Fruit fly (Drosophila melanogaster) whole organism, embryonic: ENCODE data around the gene CG14511.
A peak's percentile ranks its signal among the peaks of the same experiment; 100 is the strongest.

Source experiments
- CG10431 ChIP-seq: fragments of 200-800 bp; sonication (Bioruptor generic); optimal IDR thresholded peaks from 3 replicates; lab custom pipeline; 2018; ENCODE audit warnings: missing biosample characterization, mild to moderate bottlenecking, missing genetic modification characterization
- CG10565 ChIP-seq: fragments of 200-800 bp; sonication (Bioruptor generic); optimal IDR thresholded peaks from 3 replicates; lab custom pipeline; 2016; ENCODE audit warnings: missing biosample characterization, mild to moderate bottlenecking, missing genetic modification characterization
- CG10959 ChIP-seq: fragments of 200-800 bp; sonication (Bioruptor generic); IDR thresholded peaks from 2 replicates; pipeline ENCODE4 v1.3.6; 2022; ENCODE audit warnings: missing biosample characterization, missing genetic modification characterization
- CG12155 ChIP-seq: fragments of 200-800 bp; sonication (Bioruptor generic); optimal IDR thresholded peaks from 3 replicates; lab custom pipeline; 2016; ENCODE audit warnings: missing biosample characterization, missing genetic modification characterization
- CG12219 ChIP-seq: fragments of 200-800 bp; sonication (Bioruptor generic); optimal IDR thresholded peaks from 3 replicates; lab custom pipeline; 2018; ENCODE audit warnings: missing biosample characterization, mild to moderate bottlenecking, missing genetic modification characterization
- CG1233 ChIP-seq: fragments of 200-800 bp; sonication (Bioruptor generic); optimal IDR thresholded peaks from 4 replicates; lab custom pipeline; 2018; ENCODE audit warnings: missing biosample characterization, mild to moderate bottlenecking, missing genetic modification characterization
- CG12659 ChIP-seq: fragments of 200-800 bp; sonication (Bioruptor generic); optimal IDR thresholded peaks from 3 replicates; lab custom pipeline; 2017; ENCODE audit warnings: mild to moderate bottlenecking, missing biosample characterization, missing genetic modification reagents, missing genetic modification characterization
- CG13287 ChIP-seq: fragments of 200-800 bp; sonication (Bioruptor generic); IDR thresholded peaks from 2 replicates; pipeline ENCODE4 v1.3.6; 2022; ENCODE audit warnings: missing biosample characterization, missing genetic modification characterization; ENCODE audit not compliant: partially characterized antibody
- CG14710 ChIP-seq: fragments of 200-800 bp; sonication (Bioruptor generic); optimal IDR thresholded peaks from 3 replicates; lab custom pipeline; 2019; ENCODE audit warnings: missing biosample characterization, mild to moderate bottlenecking, missing genetic modification characterization, moderate library complexity
- CG15514 ChIP-seq: fragments of 200-800 bp; sonication (Bioruptor generic); optimal IDR thresholded peaks from 3 replicates; lab custom pipeline; 2017; ENCODE audit warnings: missing biosample characterization, missing genetic modification characterization, mild to moderate bottlenecking, moderate library complexity, missing genetic modification reagents
- CG15696 ChIP-seq: fragments of 200-800 bp; sonication (Bioruptor generic); optimal IDR thresholded peaks from 2 replicates; lab custom pipeline; 2019; ENCODE audit warnings: missing biosample characterization, mild to moderate bottlenecking, missing genetic modification characterization, moderate library complexity
- CG18011 ChIP-seq: fragments of 200-800 bp; sonication (Bioruptor generic); optimal IDR thresholded peaks from 2 replicates; lab custom pipeline; 2017; ENCODE audit warnings: missing biosample characterization, missing genetic modification characterization, mild to moderate bottlenecking, moderate library complexity, missing genotype
- CG18476 ChIP-seq: fragments of 200-800 bp; sonication (Bioruptor generic); optimal IDR thresholded peaks from 2 replicates; lab custom pipeline; 2016; ENCODE audit warnings: missing biosample characterization, mild to moderate bottlenecking, missing genetic modification characterization
- CG2116 ChIP-seq: fragments of 200-800 bp; sonication (Bioruptor generic); optimal IDR thresholded peaks from 3 replicates; lab custom pipeline; 2018; ENCODE audit warnings: missing biosample characterization, mild to moderate bottlenecking, missing genetic modification characterization
- CG31365 ChIP-seq: fragments of 200-800 bp; sonication (Bioruptor generic); optimal IDR thresholded peaks from 2 replicates; lab custom pipeline; 2018; ENCODE audit warnings: missing biosample characterization, mild to moderate bottlenecking, missing genetic modification characterization
- CG32772 ChIP-seq: fragments of 200-800 bp; sonication (Bioruptor generic); IDR thresholded peaks from 2 replicates; pipeline ENCODE4 v1.3.6; 2022; ENCODE audit warnings: missing biosample characterization, missing genetic modification characterization
- CG6175 ChIP-seq: fragments of 200-800 bp; sonication (Bioruptor generic); IDR thresholded peaks from 3 replicates; pipeline ENCODE4 v1.3.6; 2022; ENCODE audit warnings: missing biosample characterization, missing genetic modification characterization
- CG6765 ChIP-seq: fragments of 200-800 bp; sonication (Bioruptor generic); optimal IDR thresholded peaks from 3 replicates; lab custom pipeline; 2017; ENCODE audit warnings: missing biosample characterization, mild to moderate bottlenecking, missing genetic modification characterization
- CG8944 ChIP-seq: fragments of 200-800 bp; sonication (Bioruptor generic); optimal IDR thresholded peaks from 3 replicates; lab custom pipeline; 2016; ENCODE audit warnings: missing biosample characterization, missing genetic modification characterization
- CG9797 ChIP-seq: fragments of 200-800 bp; sonication (Bioruptor generic); optimal IDR thresholded peaks from 3 replicates; lab custom pipeline; 2018; ENCODE audit warnings: missing biosample characterization, mild to moderate bottlenecking, missing genetic modification characterization
- CG9817 ChIP-seq: fragments of 200-800 bp; sonication (Bioruptor generic); optimal IDR thresholded peaks from 2 replicates; lab custom pipeline; 2018; ENCODE audit warnings: missing biosample characterization, mild to moderate bottlenecking, missing genetic modification characterization, moderate library complexity
- Dp ChIP-seq: fragments of 200-800 bp; sonication (Bioruptor generic); optimal IDR thresholded peaks from 2 replicates; lab custom pipeline; 2018; ENCODE audit warnings: missing biosample characterization, mild to moderate bottlenecking, missing genetic modification characterization, moderate library complexity
- Dref ChIP-seq: fragments of 200-800 bp; sonication (Bioruptor generic); IDR thresholded peaks from 2 replicates; pipeline ENCODE4 v1.3.6; 2022; ENCODE audit warnings: missing biosample characterization, missing genetic modification characterization
- HmgD ChIP-seq: fragments of 200-800 bp; sonication (Bioruptor generic); optimal IDR thresholded peaks from 3 replicates; lab custom pipeline; 2016; ENCODE audit warnings: missing biosample characterization, missing genetic modification characterization
- Jarid2 ChIP-seq: fragments of 200-800 bp; sonication (Bioruptor generic); optimal IDR thresholded peaks from 3 replicates; lab custom pipeline; 2017; ENCODE audit warnings: mild to moderate bottlenecking, missing biosample characterization, missing genetic modification reagents, missing genetic modification characterization
- Kr ChIP-seq: fragments of 200-800 bp; sonication (Bioruptor generic); optimal IDR thresholded peaks from 2 replicates; lab custom pipeline; 2017; ENCODE audit warnings: missing biosample characterization, mild to moderate bottlenecking, missing genetic modification characterization
- Lhr ChIP-seq: fragments of 200-800 bp; sonication (Bioruptor generic); optimal IDR thresholded peaks from 3 replicates; lab custom pipeline; 2017; ENCODE audit warnings: mild to moderate bottlenecking, missing biosample characterization, missing genetic modification reagents, missing genetic modification characterization
- Meics ChIP-seq: fragments of 200-800 bp; sonication (Bioruptor generic); optimal IDR thresholded peaks from 2 replicates; lab custom pipeline; 2017; ENCODE audit warnings: missing biosample characterization, mild to moderate bottlenecking, missing genetic modification characterization
- Myb ChIP-seq: fragments of 200-800 bp; sonication (Bioruptor generic); optimal IDR thresholded peaks from 2 replicates; lab custom pipeline; 2016; ENCODE audit warnings: missing biosample characterization, missing genetic modification characterization
- Neu2 ChIP-seq: fragments of 200-800 bp; sonication (Bioruptor generic); optimal IDR thresholded peaks from 3 replicates; lab custom pipeline; 2016; ENCODE audit warnings: missing biosample characterization, missing genetic modification characterization, borderline replicate concordance
- Sox100B ChIP-seq: fragments of 200-800 bp; sonication (Bioruptor generic); optimal IDR thresholded peaks from 3 replicates; lab custom pipeline; 2018; ENCODE audit warnings: missing biosample characterization, mild to moderate bottlenecking, missing genetic modification characterization
- Taf1 ChIP-seq: fragments of 200-800 bp; sonication (Bioruptor generic); IDR thresholded peaks from 2 replicates; pipeline ENCODE4 v1.3.6; 2022; ENCODE audit warnings: missing biosample characterization, missing genetic modification characterization
- Tbp ChIP-seq: fragments of >200 bp; optimal IDR thresholded peaks from 2 replicates; lab custom pipeline; 2018; ENCODE audit warnings: missing biosample characterization, missing genetic modification characterization
- Usf ChIP-seq: fragments of 200-800 bp; sonication (Bioruptor generic); optimal IDR thresholded peaks from 2 replicates; lab custom pipeline; 2017; ENCODE audit warnings: missing genotype, missing biosample characterization, missing genetic modification characterization
- ara ChIP-seq: fragments of 200-800 bp; sonication (Bioruptor generic); IDR thresholded peaks from 2 replicates; pipeline ENCODE4 v1.3.6; 2022; ENCODE audit warnings: missing biosample characterization, missing genetic modification characterization
- bab2 ChIP-seq: fragments of 200-800 bp; sonication (Bioruptor generic); optimal IDR thresholded peaks from 2 replicates; lab custom pipeline; 2016; ENCODE audit warnings: missing biosample characterization, missing genetic modification characterization
- dmrt99B ChIP-seq: fragments of 200-800 bp; sonication (Bioruptor generic); optimal IDR thresholded peaks from 2 replicates; lab custom pipeline; 2018; ENCODE audit warnings: missing biosample characterization, mild to moderate bottlenecking, missing genetic modification characterization, moderate library complexity
- ems ChIP-seq: fragments of 200-800 bp; sonication (Bioruptor generic); optimal IDR thresholded peaks from 3 replicates; lab custom pipeline; 2016; ENCODE audit warnings: missing biosample characterization, missing genetic modification characterization
- exex ChIP-seq: fragments of 200-800 bp; sonication (Bioruptor generic); optimal IDR thresholded peaks from 4 replicates; lab custom pipeline; 2018; ENCODE audit warnings: missing biosample characterization, mild to moderate bottlenecking, missing genetic modification characterization, moderate library complexity
- fd64A ChIP-seq: fragments of 200-800 bp; sonication (Bioruptor generic); optimal IDR thresholded peaks from 3 replicates; lab custom pipeline; 2018; ENCODE audit warnings: missing biosample characterization, mild to moderate bottlenecking, missing genetic modification characterization
- gfzf ChIP-seq: fragments of 200-800 bp; sonication (Bioruptor generic); optimal IDR thresholded peaks from 2 replicates; lab custom pipeline; 2016; ENCODE audit warnings: missing biosample characterization, mild to moderate bottlenecking, missing genetic modification characterization, moderate library complexity
- lbe ChIP-seq: fragments of 200-800 bp; sonication (Bioruptor generic); optimal IDR thresholded peaks from 2 replicates; lab custom pipeline; 2016; ENCODE audit warnings: missing biosample characterization, mild to moderate bottlenecking, missing genetic modification characterization
- pan ChIP-seq, 4 experiments: fragments of >200 bp in 3 of 4; fragments of 200-800 bp in 1 of 4; sonication (Bioruptor generic) in 1 of 4; optimal IDR thresholded peaks in 3 of 4; IDR thresholded peaks in 1 of 4; 2 replicates each; pipeline versions ENCODE4 v1.3.6 to Lab custom; 2017 to 2022; ENCODE audit warnings: missing biosample characterization in 2 of 4, missing genetic modification characterization in 2 of 4, mixed read lengths in 1 of 4
- phol ChIP-seq: fragments of 200-800 bp; sonication (Bioruptor generic); optimal IDR thresholded peaks from 3 replicates; lab custom pipeline; 2018; ENCODE audit warnings: missing biosample characterization, mild to moderate bottlenecking, missing genetic modification characterization, moderate library complexity
- slou ChIP-seq: fragments of 200-800 bp; sonication (Bioruptor generic); optimal IDR thresholded peaks from 3 replicates; lab custom pipeline; 2016; ENCODE audit warnings: missing biosample characterization, missing genetic modification characterization
- sna ChIP-seq: fragments of 200-800 bp; sonication (Bioruptor generic); IDR thresholded peaks from 2 replicates; pipeline ENCODE4 v1.3.6; 2022; ENCODE audit warnings: missing biosample characterization, missing genetic modification characterization; ENCODE audit not compliant: partially characterized antibody
- tll ChIP-seq, 2 experiments: fragments of 200-800 bp in 1 of 2; fragments of >200 bp in 1 of 2; sonication (Bioruptor generic) in 1 of 2; optimal IDR thresholded peaks; 2 replicates each; lab custom pipeline; 2017 to 2019; ENCODE audit warnings: missing biosample characterization in 2 of 2, missing genetic modification characterization in 2 of 2, mild to moderate bottlenecking in 1 of 2, moderate library complexity in 1 of 2
- vfl ChIP-seq: fragments of 200-800 bp; sonication (Bioruptor generic); optimal IDR thresholded peaks from 2 replicates; lab custom pipeline; 2016; ENCODE audit warnings: missing biosample characterization, missing genetic modification characterization

CG14511 gene

DNA sequence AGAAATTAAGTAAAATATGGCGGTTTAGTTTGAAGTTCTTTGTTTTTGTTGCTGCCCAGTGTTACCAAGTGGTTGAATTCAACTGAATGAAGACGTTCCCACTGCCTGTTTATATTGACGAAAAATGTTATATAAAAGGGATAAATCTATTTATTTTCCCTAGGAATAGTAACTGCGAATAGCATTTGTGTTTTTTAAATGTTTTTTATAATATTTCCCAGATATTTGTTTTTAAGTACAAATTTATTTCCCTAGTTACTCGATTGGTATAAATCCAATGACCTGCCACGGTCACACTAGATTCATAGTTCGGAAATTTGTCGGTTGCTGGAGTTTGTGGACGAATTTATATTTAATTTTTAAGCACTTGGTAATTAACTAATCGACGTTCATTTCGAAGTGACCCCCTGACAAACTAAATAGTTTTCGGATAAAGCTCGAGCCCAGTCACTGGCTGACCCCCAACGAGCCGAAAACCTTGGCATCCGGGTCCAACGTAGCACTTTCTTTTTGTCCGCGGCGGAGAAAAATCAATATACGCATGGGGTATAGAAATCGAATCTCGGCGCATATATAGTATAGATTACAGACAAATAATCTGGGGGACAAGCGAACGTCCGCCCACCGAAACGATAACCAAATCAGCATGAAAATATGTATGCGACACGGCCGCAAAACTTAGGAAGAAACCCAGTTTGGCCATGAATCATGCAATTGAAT, 15.6 kb downstream of the CG14511 start, which contains the start of the genes dgt6 and Vha100-1 (continued):
- TF ChIP-seq CG18011 (GFP tag; lab: Kevin White, UChicago) (no peak), sna (GFP tag; lab: Robert Waterston, UW) (no peak), Dref (GFP tag; lab: Robert Waterston, UW) (peak; percentile 30; the same call in 1 of the 2 replicates), fd64A (no peak), dmrt99B (tag; lab: Kevin White, UChicago) (no peak), bab2 (GFP tag; lab: Kevin White, UChicago) (peak; percentile 26), Tbp (GFP tag; lab: Kevin White, UChicago) (no peak), CG32772 (GFP tag; lab: Robert Waterston, UW) (no peak), Myb (GFP tag; lab: Kevin White, UChicago) (no peak), CG18476 (GFP tag; lab: Kevin White, UChicago) (peak; percentile 30), CG15696 (tag; lab: Kevin White, UChicago) (peak; percentile 34), CG6175 (no peak), Taf1 (GFP tag; lab: Robert Waterston, UW) (no peak), tll (GFP tag; optimal IDR thresholded peaks at IDR 0.05; lab: Kevin White, UChicago) (no peak), CG31365 (no peak), CG1233 (GFP tag; lab: Kevin White, UChicago) (no peak), CG6765 (GFP tag; lab: Kevin White, UChicago) (no peak), CG14710 (tag; lab: Kevin White, UChicago) (peak; percentile 88), CG9817 (tag; lab: Kevin White, UChicago) (no peak), Neu2 (GFP tag; lab: Kevin White, UChicago) (no peak), HmgD (GFP tag; lab: Kevin White, UChicago) (no peak), CG12155 (GFP tag; lab: Kevin White, UChicago) (peak; percentile 24), CG9797 (peak; percentile 83), CG10431 (no peak), CG10565 (GFP tag; lab: Kevin White, UChicago) (no peak), pan (optimal IDR thresholded peaks at IDR 0.05; lab: Kevin White, UChicago) (no peak), pan (GFP tag; optimal IDR thresholded peaks at IDR 0.05 in 1 of 2, IDR thresholded peaks at IDR 0.05 in 1 of 2) (peak in 1 of 2 experiments; percentile 55), CG8944 (GFP tag; lab: Kevin White, UChicago) (peak; percentile 4), Dp (GFP tag; lab: Kevin White, UChicago) (peak; percentile 74), ems (GFP tag; lab: Kevin White, UChicago) (peak; percentile 35), Kr (GFP tag; lab: Kevin White, UChicago) (no peak), lbe (peak; percentile 5), vfl (GFP tag; lab: Kevin White, UChicago) (no peak), Jarid2 (GFP tag; lab: Kevin White, UChicago) (peak; percentile 32), CG13287 (peak; percentile 58; the same call in 1 of the 2 replicates), Lhr (peak; percentile 38), Usf (no peak), CG10959 (no peak), gfzf (GFP tag; lab: Kevin White, UChicago) (peak; percentile 84), slou (GFP tag; lab: Kevin White, UChicago) (no peak), Sox100B (GFP tag; lab: Kevin White, UChicago) (no peak), CG12659 (peak; percentile 49), CG12219 (GFP tag; lab: Kevin White, UChicago) (no peak), Meics (GFP tag; lab: Kevin White, UChicago) (peak; percentile 1), CG2116 (GFP tag; lab: Kevin White, UChicago) (peak; percentile 57), phol (tag; lab: Kevin White, UChicago) (peak; percentile 85), exex (tag; lab: Kevin White, UChicago) (peak; percentile 4), ara (GFP tag; lab: Robert Waterston, UW) (no peak), CG15514 (GFP tag; lab: Kevin White, UChicago) (peak; percentile 62)
